Fruit fly (Drosophila melanogaster) Kc167 (cell line): ENCODE data around the gene CG15576.

Source experiments
- Myc ChIP-seq: fragments of >200 bp; optimal IDR thresholded peaks from 2 replicates; lab custom pipeline; 2017; ENCODE audit warnings: missing external identifiers
- Sin3A ChIP-seq: fragments of >200 bp; optimal IDR thresholded peaks from 2 replicates; lab custom pipeline; 2018; ENCODE audit warnings: missing external identifiers
- h ChIP-seq: fragments of >200 bp; optimal IDR thresholded peaks from 3 replicates; lab custom pipeline; 2018; ENCODE audit warnings: missing external identifiers
- psq ChIP-seq: fragments of >200 bp; optimal IDR thresholded peaks from 2 replicates; lab custom pipeline; 2017; ENCODE audit warnings: missing external identifiers
- ttk ChIP-seq: sonication (Bioruptor generic); optimal IDR thresholded peaks from 2 replicates; lab custom pipeline; 2017; ENCODE audit warnings: missing external identifiers

- no peak for TF ChIP-seq h (lab: Kevin White, UChicago)
- TF ChIP-seq Myc (lab: Kevin White, UChicago) = no peak
- TF ChIP-seq Sin3A = no peak
- no peak for TF ChIP-seq ttk
- no peak for TF ChIP-seq psq (lab: Kevin White, UChicago)
Observed at dm6 chrX:4214371-4214770, 38.2 kb downstream of the CG15576 start.
